Worm (Caenorhabditis elegans): ENCODE measurements around the gene ceh-60.

ceh-60 gene

DNA sequence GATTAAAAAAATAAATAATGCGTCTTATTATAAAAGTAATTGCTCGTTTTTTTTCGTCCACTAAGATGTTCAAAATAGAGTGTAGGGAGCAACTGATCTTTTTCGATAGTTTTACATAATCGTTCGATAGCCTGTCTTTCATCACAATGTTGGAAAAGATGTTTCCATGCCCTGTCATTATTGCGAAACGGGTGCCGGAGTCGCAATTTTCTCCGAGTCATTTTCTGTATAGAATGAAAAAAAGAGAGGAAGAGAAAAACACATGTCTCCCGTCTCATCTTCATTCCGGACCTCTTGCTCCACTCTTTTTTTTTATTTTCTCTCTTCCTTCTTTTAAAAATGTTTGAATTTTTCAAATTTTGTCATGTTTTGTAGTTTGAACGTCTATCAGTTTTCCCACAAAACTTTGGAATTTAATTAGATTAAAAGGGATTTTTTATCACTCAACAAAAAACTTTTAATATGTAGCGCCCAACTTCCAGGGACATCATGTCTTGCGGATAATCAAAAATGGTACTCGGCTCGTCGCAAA lies 22.9 kb upstream of the ceh-60 start, which contains the start of gene svh-2:
Gene svh-2 (plus strand): TSS at position 482 of the 532 bp plus-strand sequence.
- TF ChIP-seq hnd-1 (tag; optimal IDR thresholded peaks at IDR 0.05) (no peak), sea-1 (GFP tag; conservative IDR thresholded peaks at IDR 0.05) (no peak), ceh-36 (tag; optimal IDR thresholded peaks at IDR 0.05) (no peak), ceh-13 (GFP tag; optimal IDR thresholded peaks at IDR 0.05) (no peak), ets-7 (tag; optimal IDR thresholded peaks at IDR 0.05) (no peak), tbx-11 (GFP tag; IDR thresholded peaks at IDR 0.05) (no peak)

DNA sequence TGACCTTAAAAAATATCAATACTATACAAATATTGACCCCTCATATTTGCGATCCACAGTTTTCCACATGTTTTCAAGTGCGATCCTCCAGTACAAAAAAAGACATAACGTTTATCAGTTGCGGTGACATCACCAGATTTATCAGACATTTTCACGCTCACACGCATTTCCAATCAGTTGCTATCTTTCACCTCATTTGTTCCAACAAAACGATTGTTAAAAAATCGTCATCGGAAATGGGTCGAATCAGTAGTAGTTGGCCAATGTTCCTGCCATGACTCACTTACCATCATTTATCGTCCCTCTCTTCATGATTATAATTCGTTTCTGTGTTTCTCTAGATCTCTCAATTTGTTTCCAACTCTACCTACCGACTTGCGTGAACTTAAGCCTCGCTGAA lies 21.7 kb upstream of the ceh-60 start:
- no peak for TF ChIP-seq scrt-1 (GFP tag; IDR thresholded peaks at IDR 0.05)
- no peak for TF ChIP-seq ceh-36 (tag; optimal IDR thresholded peaks at IDR 0.05)
- TF ChIP-seq ceh-13 (GFP tag; optimal IDR thresholded peaks at IDR 0.05), result no peak
- no peak for TF ChIP-seq ets-7 (tag; optimal IDR thresholded peaks at IDR 0.05)
- TF ChIP-seq ama-1 (optimal IDR thresholded peaks at IDR 0.05), result no peak
- no peak for TF ChIP-seq hmg-4 (GFP tag; optimal IDR thresholded peaks at IDR 0.05)
- TF ChIP-seq hnd-1 (tag; optimal IDR thresholded peaks at IDR 0.05), result no peak
- TF ChIP-seq F13C5.2 (tag; optimal IDR thresholded peaks at IDR 0.05), result no peak
- no peak for TF ChIP-seq tbx-11 (GFP tag; IDR thresholded peaks at IDR 0.05)
- TF ChIP-seq hmbx-1 (tag; optimal IDR thresholded peaks at IDR 0.05), result no peak
- no peak for TF ChIP-seq B0310.2 (tag; optimal IDR thresholded peaks at IDR 0.05)
- TF ChIP-seq sea-1 (GFP tag; conservative IDR thresholded peaks at IDR 0.05), result no peak
- no peak for TF ChIP-seq tra-4 (tag; optimal IDR thresholded peaks at IDR 0.05)
- no peak for TF ChIP-seq pes-1 (GFP tag; IDR thresholded peaks at IDR 0.05)

DNA sequence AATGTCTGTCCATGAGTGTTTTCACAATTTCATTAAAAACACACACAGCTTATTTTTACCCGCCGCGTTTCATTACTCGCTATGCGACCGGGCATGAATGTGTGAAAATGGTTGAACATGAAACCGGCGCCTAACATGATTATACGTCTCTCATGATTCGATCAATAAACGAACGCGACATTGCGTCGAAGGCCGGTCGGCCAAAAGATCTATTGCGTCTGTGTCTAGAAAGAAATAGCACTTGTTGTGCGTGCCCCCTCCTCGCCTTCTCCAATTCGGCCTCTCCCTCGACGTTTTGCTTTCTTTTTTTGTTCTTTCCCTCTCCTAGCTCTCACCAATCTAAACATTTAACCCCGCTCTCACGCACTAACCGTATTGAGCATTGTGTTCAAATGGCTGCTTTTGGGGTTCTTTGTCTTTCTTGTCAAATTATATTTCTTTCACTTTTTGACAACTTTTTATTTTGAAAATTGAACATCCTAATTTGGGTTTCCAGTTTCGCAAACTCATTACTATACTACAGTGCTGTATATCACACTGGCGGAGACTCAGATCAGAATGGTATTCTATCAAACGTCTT lies 21.2 kb upstream of the ceh-60 start:
- no peak for TF ChIP-seq B0310.2 (tag; optimal IDR thresholded peaks at IDR 0.05)
- TF ChIP-seq flt-1 (GFP tag; IDR thresholded peaks at IDR 0.05), result no peak
- no peak for TF ChIP-seq F13C5.2 (tag; optimal IDR thresholded peaks at IDR 0.05)
- no peak for TF ChIP-seq tbx-37 (GFP tag; conservative IDR thresholded peaks at IDR 0.05)
- TF ChIP-seq aly-1 (tag; optimal IDR thresholded peaks at IDR 0.05), result no peak
- TF ChIP-seq ceh-13 (GFP tag; optimal IDR thresholded peaks at IDR 0.05), result no peak
- no peak for TF ChIP-seq sea-1 (GFP tag; conservative IDR thresholded peaks at IDR 0.05)
- TF ChIP-seq tra-4 (tag; optimal IDR thresholded peaks at IDR 0.05), result no peak
- TF ChIP-seq hmbx-1 (tag; optimal IDR thresholded peaks at IDR 0.05), result no peak
- TF ChIP-seq hnd-1 (tag; optimal IDR thresholded peaks at IDR 0.05), result no peak
- no peak for TF ChIP-seq tbx-11 (GFP tag; IDR thresholded peaks at IDR 0.05)
- TF ChIP-seq hmg-4 (GFP tag; optimal IDR thresholded peaks at IDR 0.05), result no peak

DNA sequence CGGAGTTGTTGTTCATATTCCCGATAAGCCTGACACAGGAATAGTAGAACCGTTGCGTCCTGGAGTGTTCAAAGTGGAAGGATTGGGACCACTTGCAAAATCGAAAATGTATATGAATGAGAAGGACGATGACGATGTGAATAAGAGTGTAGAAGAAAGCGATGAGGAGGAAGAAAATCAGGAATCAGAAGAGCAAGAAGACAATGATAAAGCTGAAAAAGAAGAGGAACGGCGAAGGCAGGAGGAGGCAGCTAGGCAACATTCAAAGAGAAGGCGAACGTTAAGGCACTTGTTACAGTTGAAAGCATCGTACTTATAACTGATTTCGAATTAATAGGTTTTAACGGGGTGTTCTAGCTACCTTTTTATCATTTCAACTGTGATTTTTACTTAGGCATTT lies 13.7 kb upstream of the ceh-60 start:
- TF ChIP-seq hmg-4 (GFP tag; optimal IDR thresholded peaks at IDR 0.05) (no peak), pes-1 (GFP tag; IDR thresholded peaks at IDR 0.05) (no peak), F13C5.2 (tag; optimal IDR thresholded peaks at IDR 0.05) (no peak), tra-4 (tag; optimal IDR thresholded peaks at IDR 0.05) (no peak), ceh-36 (tag; optimal IDR thresholded peaks at IDR 0.05) (no peak), flt-1 (GFP tag; IDR thresholded peaks at IDR 0.05) (no peak), hnd-1 (tag; optimal IDR thresholded peaks at IDR 0.05) (no peak), aly-1 (tag; optimal IDR thresholded peaks at IDR 0.05) (no peak), ceh-13 (GFP tag; optimal IDR thresholded peaks at IDR 0.05) (no peak), tbx-37 (GFP tag; conservative IDR thresholded peaks at IDR 0.05) (no peak), scrt-1 (GFP tag; IDR thresholded peaks at IDR 0.05) (no peak)

DNA sequence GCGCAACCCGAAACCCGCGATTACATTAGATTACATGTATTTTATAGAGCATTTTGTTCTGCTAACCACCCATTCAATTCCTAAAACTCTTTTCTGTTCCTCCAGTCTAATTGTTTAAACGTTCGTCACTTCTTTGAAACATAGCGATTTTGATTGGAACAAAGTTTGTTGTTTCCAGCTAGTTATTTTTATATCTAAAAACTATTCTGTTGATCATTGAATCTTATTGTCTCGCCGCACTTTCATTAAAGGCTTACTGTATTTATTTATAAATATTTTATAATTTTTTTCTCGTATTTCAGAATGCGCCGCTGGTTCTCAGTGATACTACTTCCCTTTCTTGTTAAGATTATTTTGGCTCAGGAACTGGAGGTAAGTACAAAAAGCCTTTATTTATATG lies 12.7 kb upstream of the ceh-60 start, which contains the start of gene T14E8.2:
Gene T14E8.2 (plus strand): TSS at position 301 of the 400 bp plus-strand sequence.
- TF ChIP-seq tbx-37 (GFP tag; conservative IDR thresholded peaks at IDR 0.05) (no peak), hnd-1 (tag; optimal IDR thresholded peaks at IDR 0.05) (no peak), scrt-1 (GFP tag; IDR thresholded peaks at IDR 0.05) (no peak)

DNA sequence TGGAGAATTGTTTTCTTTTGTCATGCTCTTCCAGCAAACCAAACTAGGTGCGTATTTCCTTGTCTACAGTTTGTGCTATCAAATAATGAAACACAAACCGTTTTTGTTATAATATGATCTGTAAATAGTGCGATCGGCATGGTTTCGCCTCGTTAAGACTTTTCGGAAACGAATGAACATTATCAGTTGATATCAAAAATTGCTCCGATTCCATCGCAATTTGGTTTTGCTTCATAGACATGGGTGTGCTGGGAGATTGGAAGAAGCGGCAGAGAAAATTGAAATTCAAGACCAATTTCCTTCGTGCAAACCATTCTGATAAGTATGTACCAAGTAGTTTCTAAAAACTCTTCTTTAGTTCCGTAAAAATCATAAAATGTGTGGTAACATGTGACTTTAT lies 8.1 kb upstream of the ceh-60 start:
- no peak for TF ChIP-seq tra-4 (tag; optimal IDR thresholded peaks at IDR 0.05)
- no peak for TF ChIP-seq ceh-13 (GFP tag; optimal IDR thresholded peaks at IDR 0.05)
- TF ChIP-seq flt-1 (GFP tag; IDR thresholded peaks at IDR 0.05), result no peak
- TF ChIP-seq tbx-11 (GFP tag; IDR thresholded peaks at IDR 0.05), result no peak

DNA sequence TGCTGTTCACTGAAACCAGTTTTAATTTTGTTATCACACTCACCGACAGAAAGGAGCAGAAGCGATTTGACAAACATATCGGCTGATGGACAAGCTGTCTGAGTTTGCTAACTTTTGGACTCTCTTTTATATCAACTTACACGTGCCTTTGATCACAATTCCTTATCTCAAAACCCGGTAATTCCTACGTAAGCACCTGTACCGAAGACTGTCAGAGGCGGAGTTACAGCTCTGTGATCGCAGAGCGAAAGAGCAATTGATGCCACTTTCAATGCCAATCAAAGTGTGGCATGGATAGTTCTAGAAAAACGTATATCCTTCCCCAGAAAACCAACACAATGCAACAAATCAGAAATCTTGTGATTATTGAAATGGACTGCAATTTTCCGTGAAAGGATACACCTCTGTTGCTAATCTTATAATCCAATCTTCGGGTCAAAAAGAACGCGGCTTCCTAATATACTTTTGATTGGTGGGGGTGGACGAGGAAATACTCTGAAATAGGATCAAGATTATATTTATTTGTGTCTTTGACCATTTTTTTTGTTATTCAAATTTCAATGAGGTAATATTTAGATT lies 6.8 kb upstream of the ceh-60 start, which contains the start of gene ilys-5:
Gene ilys-5 (minus strand): TSS at position 140 of the 579 bp plus-strand sequence.
- TF ChIP-seq pes-1 (GFP tag; IDR thresholded peaks at IDR 0.05), result no peak
- TF ChIP-seq scrt-1 (GFP tag; IDR thresholded peaks at IDR 0.05), result no peak
- TF ChIP-seq B0310.2 (tag; optimal IDR thresholded peaks at IDR 0.05), result no peak
- TF ChIP-seq tbx-11 (GFP tag; IDR thresholded peaks at IDR 0.05), result no peak
- TF ChIP-seq hmbx-1 (tag; optimal IDR thresholded peaks at IDR 0.05), result no peak
- no peak for TF ChIP-seq sea-1 (GFP tag; conservative IDR thresholded peaks at IDR 0.05)
- TF ChIP-seq hmg-4 (GFP tag; optimal IDR thresholded peaks at IDR 0.05), result no peak
- no peak for TF ChIP-seq hnd-1 (tag; optimal IDR thresholded peaks at IDR 0.05)
- TF ChIP-seq tbx-37 (GFP tag; conservative IDR thresholded peaks at IDR 0.05), result no peak
- no peak for TF ChIP-seq ceh-13 (GFP tag; optimal IDR thresholded peaks at IDR 0.05)

DNA sequence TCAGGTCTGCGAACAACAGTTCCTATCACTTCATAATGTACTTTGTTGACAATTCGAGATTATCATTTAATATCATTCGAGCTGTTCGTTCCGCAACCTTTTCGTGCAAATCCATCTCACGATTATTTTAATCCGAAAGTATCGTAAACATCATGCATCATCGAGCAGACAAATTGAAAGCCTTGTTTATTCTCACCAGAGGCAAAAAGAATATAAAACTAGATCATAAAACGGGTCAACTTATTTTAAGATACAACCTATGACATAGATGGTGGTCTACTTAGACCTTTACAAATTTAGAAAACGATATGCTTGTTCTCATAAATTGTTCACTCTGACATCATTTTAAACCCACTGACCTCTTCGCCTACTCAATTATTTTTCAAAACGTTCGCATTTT lies 3.1 kb upstream of the ceh-60 start:
- no peak for TF ChIP-seq hmbx-1 (tag; optimal IDR thresholded peaks at IDR 0.05)
- no peak for TF ChIP-seq ceh-13 (GFP tag; optimal IDR thresholded peaks at IDR 0.05)
- TF ChIP-seq ets-7 (tag; optimal IDR thresholded peaks at IDR 0.05), result no peak
- no peak for TF ChIP-seq F13C5.2 (tag; optimal IDR thresholded peaks at IDR 0.05)
- TF ChIP-seq tbx-11 (GFP tag; IDR thresholded peaks at IDR 0.05), result no peak
- no peak for TF ChIP-seq aly-1 (tag; optimal IDR thresholded peaks at IDR 0.05)
- no peak for TF ChIP-seq ceh-36 (tag; optimal IDR thresholded peaks at IDR 0.05)
- TF ChIP-seq sea-1 (GFP tag; conservative IDR thresholded peaks at IDR 0.05), result no peak
- TF ChIP-seq hmg-4 (GFP tag; optimal IDR thresholded peaks at IDR 0.05), result no peak
- TF ChIP-seq scrt-1 (GFP tag; IDR thresholded peaks at IDR 0.05), result no peak
- TF ChIP-seq hnd-1 (tag; optimal IDR thresholded peaks at IDR 0.05), result no peak
- TF ChIP-seq flt-1 (GFP tag; IDR thresholded peaks at IDR 0.05), result no peak
- TF ChIP-seq tbx-37 (GFP tag; conservative IDR thresholded peaks at IDR 0.05), result no peak
- TF ChIP-seq B0310.2 (tag; optimal IDR thresholded peaks at IDR 0.05), result no peak
- no peak for TF ChIP-seq tra-4 (tag; optimal IDR thresholded peaks at IDR 0.05)
- TF ChIP-seq pes-1 (GFP tag; IDR thresholded peaks at IDR 0.05), result no peak
- TF ChIP-seq ama-1 (optimal IDR thresholded peaks at IDR 0.05), result no peak

Data from whole organism, early embryonic.